Fruit fly (Drosophila melanogaster) whole organism, embryonic: ENCODE results near the gene CG3277.

Experiments used
- ATbp ChIP-seq: fragments of 200-800 bp; sonication (Bioruptor generic); optimal IDR thresholded peaks from 2 replicates; lab custom pipeline; 2017; ENCODE audit warnings: missing biosample characterization, mild to moderate bottlenecking, missing genetic modification characterization, missing genetic modification reagents
- CG10274 ChIP-seq: fragments of 200-800 bp; sonication (Bioruptor generic); optimal IDR thresholded peaks from 3 replicates; lab custom pipeline; 2017; ENCODE audit warnings: missing biosample characterization, mild to moderate bottlenecking, missing genetic modification characterization
- CG10462 ChIP-seq: fragments of 200-800 bp; sonication (Bioruptor generic); optimal IDR thresholded peaks from 2 replicates; lab custom pipeline; 2016; ENCODE audit warnings: missing biosample characterization, missing genetic modification characterization
- CG10565 ChIP-seq: fragments of 200-800 bp; sonication (Bioruptor generic); optimal IDR thresholded peaks from 3 replicates; lab custom pipeline; 2016; ENCODE audit warnings: missing biosample characterization, mild to moderate bottlenecking, missing genetic modification characterization
- CG12942 ChIP-seq: fragments of 200-800 bp; sonication (Bioruptor generic); optimal IDR thresholded peaks from 3 replicates; lab custom pipeline; 2016; ENCODE audit warnings: missing biosample characterization, missing genetic modification characterization
- CG14667 ChIP-seq: fragments of 200-800 bp; sonication (Bioruptor generic); IDR thresholded peaks from 2 replicates; pipeline ENCODE4 v1.3.6; 2022; ENCODE audit warnings: missing biosample characterization, missing genetic modification characterization
- CG14965 ChIP-seq: fragments of 200-800 bp; sonication (Bioruptor generic); optimal IDR thresholded peaks from 2 replicates; lab custom pipeline; 2016; ENCODE audit warnings: missing biosample characterization, missing genetic modification characterization, borderline replicate concordance
- CG2202 ChIP-seq: fragments of 200-800 bp; sonication (Bioruptor generic); optimal IDR thresholded peaks from 2 replicates; lab custom pipeline; 2018; ENCODE audit warnings: missing biosample characterization, mild to moderate bottlenecking, missing genetic modification characterization
- CG31224 ChIP-seq: fragments of 200-800 bp; sonication (Bioruptor generic); IDR thresholded peaks from 2 replicates; pipeline ENCODE4 v1.3.6; 2022; ENCODE audit warnings: missing biosample characterization, missing genetic modification characterization
- CG32532 ChIP-seq: fragments of 200-800 bp; sonication (Bioruptor generic); IDR thresholded peaks from 2 replicates; pipeline ENCODE4 v1.3.6; 2022; ENCODE audit warnings: missing biosample characterization, missing genetic modification characterization
- CG3995 ChIP-seq: fragments of 200-800 bp; sonication (Bioruptor generic); optimal IDR thresholded peaks from 3 replicates; lab custom pipeline; 2016; ENCODE audit warnings: missing biosample characterization, missing genetic modification characterization
- CG4854 ChIP-seq: fragments of 200-800 bp; sonication (Bioruptor generic); optimal IDR thresholded peaks from 2 replicates; lab custom pipeline; 2016; ENCODE audit warnings: missing biosample characterization, missing genetic modification characterization, inconsistent platforms
- CG6272 ChIP-seq: fragments of 200-800 bp; sonication (Bioruptor generic); IDR thresholded peaks from 2 replicates; pipeline ENCODE4 v1.3.6; 2022; ENCODE audit warnings: missing biosample characterization, missing genetic modification characterization
- CG6791 ChIP-seq: fragments of 200-800 bp; sonication (Bioruptor generic); IDR thresholded peaks from 3 replicates; pipeline ENCODE4 v1.3.6; 2022; ENCODE audit warnings: missing biosample characterization, missing genetic modification characterization; ENCODE audit not compliant: partially characterized antibody
- CG6813 ChIP-seq: fragments of 200-800 bp; sonication (Bioruptor generic); optimal IDR thresholded peaks from 2 replicates; lab custom pipeline; 2017; ENCODE audit warnings: missing biosample characterization, missing genetic modification characterization, mild to moderate bottlenecking, moderate library complexity, missing genetic modification reagents
- CG7963 ChIP-seq: fragments of 200-800 bp; sonication (Bioruptor generic); IDR thresholded peaks from 3 replicates; pipeline ENCODE4 v1.3.6; 2022; ENCODE audit warnings: missing biosample characterization, missing genetic modification characterization; ENCODE audit not compliant: partially characterized antibody
- CG8281 ChIP-seq: fragments of 200-800 bp; sonication (Bioruptor generic); optimal IDR thresholded peaks from 2 replicates; lab custom pipeline; 2018; ENCODE audit warnings: missing biosample characterization, mild to moderate bottlenecking, missing genetic modification characterization, moderate library complexity
- CTCF ChIP-seq: fragments of 200-800 bp; sonication (Bioruptor generic); optimal IDR thresholded peaks from 2 replicates; lab custom pipeline; 2017; ENCODE audit warnings: missing biosample characterization, mild to moderate bottlenecking, missing genetic modification characterization, moderate library complexity
- D19B ChIP-seq: fragments of 200-800 bp; sonication (Bioruptor generic); optimal IDR thresholded peaks from 2 replicates; lab custom pipeline; 2017; ENCODE audit warnings: missing biosample characterization, mild to moderate bottlenecking, missing genetic modification characterization
- Dref ChIP-seq: fragments of 200-800 bp; sonication (Bioruptor generic); IDR thresholded peaks from 2 replicates; pipeline ENCODE4 v1.3.6; 2022; ENCODE audit warnings: missing biosample characterization, missing genetic modification characterization
- Elba2 ChIP-seq: fragments of 200-800 bp; sonication (Bioruptor generic); optimal IDR thresholded peaks from 3 replicates; lab custom pipeline; 2016; ENCODE audit warnings: missing biosample characterization, missing genetic modification characterization
- Gug ChIP-seq: fragments of 200-800 bp; sonication (Bioruptor generic); IDR thresholded peaks from 4 replicates; pipeline ENCODE4 v1.3.6; 2022; ENCODE audit warnings: missing biosample characterization, missing genetic modification characterization
- HHEX ChIP-seq: fragments of 200-800 bp; sonication (Bioruptor generic); optimal IDR thresholded peaks from 3 replicates; lab custom pipeline; 2017; ENCODE audit warnings: missing biosample characterization, mild to moderate bottlenecking, missing genetic modification characterization, missing genetic modification reagents
- Hand ChIP-seq: fragments of 200-800 bp; sonication (Bioruptor generic); optimal IDR thresholded peaks from 2 replicates; lab custom pipeline; 2017; ENCODE audit warnings: mild to moderate bottlenecking, missing biosample characterization, missing genetic modification reagents, missing genetic modification characterization
- Hsf ChIP-seq: fragments of 200-800 bp; sonication (Bioruptor generic); optimal IDR thresholded peaks from 3 replicates; lab custom pipeline; 2016; ENCODE audit warnings: missing biosample characterization, missing genetic modification characterization
- Lhr ChIP-seq: fragments of 200-800 bp; sonication (Bioruptor generic); optimal IDR thresholded peaks from 3 replicates; lab custom pipeline; 2017; ENCODE audit warnings: mild to moderate bottlenecking, missing biosample characterization, missing genetic modification reagents, missing genetic modification characterization
- Mes4 ChIP-seq: fragments of 200-800 bp; sonication (Bioruptor generic); optimal IDR thresholded peaks from 2 replicates; lab custom pipeline; 2016; ENCODE audit warnings: missing biosample characterization, missing genetic modification characterization
- Myb ChIP-seq: fragments of 200-800 bp; sonication (Bioruptor generic); optimal IDR thresholded peaks from 2 replicates; lab custom pipeline; 2016; ENCODE audit warnings: missing biosample characterization, missing genetic modification characterization
- Nf-YA ChIP-seq: fragments of 200-800 bp; sonication (Bioruptor generic); IDR thresholded peaks from 2 replicates; pipeline ENCODE4 v1.3.6; 2022; ENCODE audit warnings: missing biosample characterization, missing genetic modification characterization
- Nf-YC ChIP-seq: fragments of 200-800 bp; optimal IDR thresholded peaks from 3 replicates; lab custom pipeline; 2019; ENCODE audit warnings: missing biosample characterization, mild to moderate bottlenecking, missing genetic modification characterization, moderate library complexity
- Poxn ChIP-seq: fragments of 200-800 bp; sonication (Bioruptor generic); IDR thresholded peaks from 2 replicates; pipeline ENCODE4 v1.3.6; 2022; ENCODE audit warnings: missing biosample characterization, missing genetic modification characterization
- Sin3A ChIP-seq: fragments of >200 bp; optimal IDR thresholded peaks from 2 replicates; lab custom pipeline; 2018
- Sox100B ChIP-seq: fragments of 200-800 bp; sonication (Bioruptor generic); optimal IDR thresholded peaks from 3 replicates; lab custom pipeline; 2018; ENCODE audit warnings: missing biosample characterization, mild to moderate bottlenecking, missing genetic modification characterization
- Sox102F ChIP-seq: fragments of 200-800 bp; sonication (Bioruptor generic); optimal IDR thresholded peaks from 2 replicates; lab custom pipeline; 2018; ENCODE audit warnings: missing biosample characterization, mild to moderate bottlenecking, missing genetic modification characterization, moderate library complexity
- Ssrp ChIP-seq: fragments of 200-800 bp; sonication (Bioruptor generic); optimal IDR thresholded peaks from 2 replicates; lab custom pipeline; 2018; ENCODE audit warnings: missing biosample characterization, mild to moderate bottlenecking, missing genetic modification characterization, moderate library complexity
- TFAM ChIP-seq: fragments of 200-800 bp; sonication (Bioruptor generic); optimal IDR thresholded peaks from 2 replicates; lab custom pipeline; 2017; ENCODE audit warnings: missing biosample characterization, missing genetic modification characterization, inconsistent platforms
- al ChIP-seq: fragments of 200-800 bp; sonication (Bioruptor generic); IDR thresholded peaks from 2 replicates; pipeline ENCODE4 v1.3.6; 2022; ENCODE audit warnings: missing biosample characterization, missing genetic modification characterization
- bbx ChIP-seq: fragments of 200-800 bp; sonication (Bioruptor generic); IDR thresholded peaks from 2 replicates; pipeline ENCODE4 v1.3.6; 2022; ENCODE audit warnings: missing biosample characterization, missing genetic modification characterization; ENCODE audit not compliant: partially characterized antibody
- crp ChIP-seq, 2 experiments: fragments of 200-800 bp; sonication (Bioruptor generic); optimal IDR thresholded peaks; 2 replicates in 1 of 2; 3 replicates in 1 of 2; lab custom pipeline; 2017; ENCODE audit warnings: missing biosample characterization in 2 of 2, missing genetic modification characterization in 2 of 2, mild to moderate bottlenecking in 1 of 2, moderate library complexity in 1 of 2
- cwo ChIP-seq: fragments of 200-800 bp; sonication (Bioruptor generic); optimal IDR thresholded peaks from 3 replicates; lab custom pipeline; 2017; ENCODE audit warnings: missing biosample characterization, missing genetic modification characterization, mild to moderate bottlenecking, moderate library complexity, missing genetic modification reagents
- dm ChIP-seq: fragments of 200-800 bp; sonication (Bioruptor generic); optimal IDR thresholded peaks from 3 replicates; lab custom pipeline; 2016; ENCODE audit warnings: missing biosample characterization, missing genetic modification characterization
- emc ChIP-seq: fragments of 200-800 bp; sonication (Bioruptor generic); optimal IDR thresholded peaks from 2 replicates; lab custom pipeline; 2016; ENCODE audit warnings: missing biosample characterization, missing genetic modification characterization
- ewg ChIP-seq: fragments of 200-800 bp; sonication (Bioruptor generic); optimal IDR thresholded peaks from 3 replicates; lab custom pipeline; 2017; ENCODE audit warnings: mild to moderate bottlenecking, missing biosample characterization, missing genetic modification reagents, missing genetic modification characterization
- fru ChIP-seq: fragments of >200 bp; optimal IDR thresholded peaks from 2 replicates; lab custom pipeline; 2017
- fu2 ChIP-seq: fragments of 200-800 bp; sonication (Bioruptor generic); optimal IDR thresholded peaks from 2 replicates; lab custom pipeline; 2016; ENCODE audit warnings: missing biosample characterization, missing genetic modification characterization
- lmd ChIP-seq: fragments of 200-800 bp; sonication (Bioruptor generic); IDR thresholded peaks from 2 replicates; pipeline ENCODE4 v1.3.6; 2022; ENCODE audit warnings: missing biosample characterization, missing genetic modification characterization
- nerfin-1 ChIP-seq: fragments of 200-800 bp; sonication (Bioruptor generic); optimal IDR thresholded peaks from 3 replicates; lab custom pipeline; 2019; ENCODE audit warnings: missing biosample characterization, mild to moderate bottlenecking, missing genetic modification characterization, moderate library complexity
- nerfin-2 ChIP-seq: fragments of 200-800 bp; sonication (Bioruptor generic); IDR thresholded peaks from 2 replicates; pipeline ENCODE4 v1.3.6; 2022; ENCODE audit warnings: missing biosample characterization, missing genetic modification characterization; ENCODE audit not compliant: partially characterized antibody
- shn ChIP-seq: fragments of 200-800 bp; sonication (Bioruptor generic); optimal IDR thresholded peaks from 3 replicates; lab custom pipeline; 2016; ENCODE audit warnings: missing biosample characterization, missing genetic modification characterization
- trem ChIP-seq: fragments of 200-800 bp; optimal IDR thresholded peaks from 3 replicates; lab custom pipeline; 2019; ENCODE audit warnings: missing biosample characterization, mild to moderate bottlenecking, missing genetic modification characterization, moderate library complexity

The CG3277 gene

DNA sequence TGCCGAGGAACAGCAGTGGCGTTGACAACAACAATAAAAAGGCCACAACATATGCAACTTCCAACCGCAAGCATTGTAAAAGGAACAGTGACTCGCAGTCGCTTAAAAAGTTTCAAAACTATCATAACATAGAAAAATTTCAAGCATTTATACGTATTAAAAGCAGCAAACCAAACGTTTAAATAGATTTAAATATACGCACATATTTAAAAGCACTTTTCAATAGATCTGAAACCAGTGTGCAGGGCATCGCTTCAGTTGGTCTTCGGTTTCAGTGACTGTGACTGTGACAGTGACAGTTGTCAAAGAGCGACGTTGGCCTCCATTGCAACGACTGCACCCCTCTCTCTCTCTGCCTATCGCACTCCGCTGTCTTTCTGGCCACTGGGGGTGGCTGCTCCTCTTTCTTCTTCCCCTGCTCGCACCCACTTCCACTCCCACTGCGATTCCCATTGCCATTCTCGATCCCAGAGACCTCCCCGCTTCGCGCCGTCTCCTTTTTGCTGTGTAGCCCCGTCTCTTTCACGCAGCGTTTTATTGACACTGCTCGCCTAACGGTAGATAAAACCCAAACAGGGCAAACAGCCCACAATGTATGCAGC is 44.3 kb downstream of the CG3277 start (continued):
- TF ChIP-seq CG4854 (peak; percentile 24), CG31224 (0 out of 2 replicates have a peak, but pooled peaks have one; percentile 13), CG3995 (GFP tag; lab: Kevin White, UChicago) (peak; percentile 85), emc (no peak), Gug (GFP tag; lab: Robert Waterston, UW) (peak; percentile 81; the same call in 3 of the 4 replicates), CG10462 (GFP tag; lab: Kevin White, UChicago) (peak; percentile 46), dm (GFP tag; lab: Kevin White, UChicago) (peak; percentile 10), lmd (GFP tag; lab: Robert Waterston, UW) (peak; percentile 81), Ssrp (tag; lab: Kevin White, UChicago) (peak; percentile 80), al (GFP tag; lab: Robert Waterston, UW) (0 out of 2 replicates have a peak, but pooled peaks have one; percentile 40), CG14667 (GFP tag; lab: Robert Waterston, UW) (peak; percentile 89), Dref (GFP tag; lab: Robert Waterston, UW) (no peak), TFAM (GFP tag; lab: Kevin White, UChicago) (no peak), nerfin-2 (GFP tag; lab: Robert Waterston, UW) (0 out of 2 replicates have a peak, but pooled peaks have one; percentile 24), bbx (GFP tag; lab: Robert Waterston, UW) (0 out of 2 replicates have a peak, but pooled peaks have one; percentile 32), ewg (GFP tag; lab: Kevin White, UChicago) (peak; percentile 84), CG10565 (GFP tag; lab: Kevin White, UChicago) (no peak), D19B (GFP tag; lab: Kevin White, UChicago) (no peak), Elba2 (GFP tag; lab: Kevin White, UChicago) (no peak), Sin3A (lab: Kevin White, UChicago) (no peak), CG7963 (GFP tag; lab: Robert Waterston, UW) (peak; percentile 63; the same call in 1 of the 3 replicates), Hsf (GFP tag; lab: Kevin White, UChicago) (peak; percentile 51), shn (GFP tag; lab: Kevin White, UChicago) (peak; percentile 61), Lhr (GFP tag; lab: Kevin White, UChicago) (peak; percentile 53), HHEX (peak; percentile 61), cwo (peak; percentile 56), ATbp (GFP tag; lab: Kevin White, UChicago) (peak; percentile 92), Sox100B (GFP tag; lab: Kevin White, UChicago) (peak; percentile 75), Myb (GFP tag; lab: Kevin White, UChicago) (peak; percentile 37), Mes4 (GFP tag; lab: Kevin White, UChicago) (peak; percentile 61), Nf-YC (tag; lab: Kevin White, UChicago) (no peak), CTCF (GFP tag; lab: Kevin White, UChicago) (peak; percentile 46), CG2202 (tag; lab: Kevin White, UChicago) (peak; percentile 57), Poxn (no peak), CG12942 (GFP tag; lab: Kevin White, UChicago) (peak; percentile 39), CG32532 (GFP tag; lab: Robert Waterston, UW) (peak; percentile 40), fu2 (GFP tag; lab: Kevin White, UChicago) (peak; percentile 12), crp (GFP tag; optimal IDR thresholded peaks at IDR 0.05; lab: Kevin White, UChicago) (peak in 1 of 2 experiments; percentile 13), CG6272 (GFP tag; lab: Robert Waterston, UW) (peak; percentile 75), CG6813 (GFP tag; lab: Kevin White, UChicago) (peak; percentile 60), Hand (GFP tag; lab: Kevin White, UChicago) (no peak), CG6791 (GFP tag; lab: Robert Waterston, UW) (peak; percentile 41; the same call in 1 of the 3 replicates), trem (tag; lab: Kevin White, UChicago) (peak; percentile 71), nerfin-1 (tag; lab: Kevin White, UChicago) (peak; percentile 78), Sox102F (peak; percentile 95), CG14965 (GFP tag; lab: Kevin White, UChicago) (no peak), CG10274 (peak; percentile 6), fru (no peak), CG8281 (tag; lab: Kevin White, UChicago) (peak; percentile 41), Nf-YA (GFP tag; lab: Robert Waterston, UW) (peak; percentile 77)
